Worm (Caenorhabditis elegans) whole organism, L4 larva: Measurements from ENCODE around the gene R13A1.1.

Experiments used
- F26F4.8 ChIP-seq: fragments of 200-800 bp; sonication (Bioruptor generic); conservative IDR thresholded peaks from 2 replicates; pipeline ENCODE4 v1.3.6; 2022; ENCODE audit warnings: missing genetic modification characterization, missing compliant biosample characterization
- R02D3.7 ChIP-seq: fragments of 150-350 bp; sonication (generic microtip); optimal IDR thresholded peaks from 3 replicates; lab custom pipeline; 2014; ENCODE audit warnings: missing biosample characterization, missing genetic modification characterization
- Y5F2A.4 ChIP-seq: fragments of 200-800 bp; sonication (Bioruptor generic); optimal IDR thresholded peaks from 2 replicates; lab custom pipeline; 2018; ENCODE audit warnings: mild to moderate bottlenecking, missing genetic modification characterization, missing compliant biosample characterization
- Y75B8A.6 ChIP-seq: fragments of 200-800 bp; sonication (Bioruptor generic); IDR thresholded peaks from 2 replicates; pipeline ENCODE4 v1.3.6; 2022; ENCODE audit warnings: missing genetic modification reagents, missing genetic modification characterization, missing compliant biosample characterization
- aha-1 ChIP-seq: fragments of 150-350 bp; peaks from one replicate; lab custom pipeline; 2014; ENCODE audit warnings: missing biosample characterization, missing genetic modification characterization
- ceh-28 ChIP-seq: fragments of 150-350 bp; optimal IDR thresholded peaks from 2 replicates; lab custom pipeline; 2014; ENCODE audit warnings: missing biosample characterization, missing genetic modification reagents, missing genetic modification characterization
- ceh-82 ChIP-seq: sonication (generic microtip); optimal IDR thresholded peaks from 2 replicates; lab custom pipeline; 2017; ENCODE audit warnings: missing biosample characterization, missing genetic modification characterization
- cey-2 ChIP-seq: sonication (generic microtip); optimal IDR thresholded peaks from 3 replicates; lab custom pipeline; 2017; ENCODE audit warnings: missing genetic modification characterization, mild to moderate bottlenecking, missing compliant biosample characterization, antibody characterized with exemption, borderline replicate concordance; ENCODE audit not compliant: insufficient read depth
- daf-12 ChIP-seq: fragments of 150-350 bp; optimal IDR thresholded peaks from 2 replicates; lab custom pipeline; 2014; ENCODE audit warnings: missing biosample characterization, missing genetic modification reagents, missing genetic modification characterization
- daf-16 ChIP-seq, 3 experiments: sonication (generic microtip); optimal IDR thresholded peaks; 2 replicates each; lab custom pipeline; 2016 to 2017; ENCODE audit warnings: missing genetic modification characterization in 3 of 3, missing genetic modification reagents in 3 of 3, mild to moderate bottlenecking in 2 of 3, missing compliant biosample characterization in 2 of 3, missing biosample characterization in 1 of 3, moderate library complexity in 1 of 3
- dmd-6 ChIP-seq: fragments of 200-800 bp; sonication (Bioruptor generic); IDR thresholded peaks from 2 replicates; pipeline ENCODE4 v1.3.6; 2022; ENCODE audit warnings: missing genetic modification reagents, missing genetic modification characterization, missing compliant biosample characterization
- dve-1 ChIP-seq: sonication (generic microtip); optimal IDR thresholded peaks from 2 replicates; lab custom pipeline; 2017; ENCODE audit warnings: antibody characterized with exemption, mild to moderate bottlenecking, missing genetic modification characterization, missing compliant biosample characterization; ENCODE audit not compliant: insufficient read depth
- egl-43 ChIP-seq: fragments of 200-800 bp; sonication (Bioruptor generic); IDR thresholded peaks from 2 replicates; pipeline ENCODE4 v1.3.6; 2022; ENCODE audit warnings: missing genetic modification reagents, missing genetic modification characterization, missing compliant biosample characterization
- gei-8 ChIP-seq: fragments of 200-800 bp; sonication (Bioruptor generic); optimal IDR thresholded peaks from 2 replicates; lab custom pipeline; 2018; ENCODE audit warnings: mild to moderate bottlenecking, missing genetic modification characterization, missing compliant biosample characterization
- hlh-11 ChIP-seq: fragments of 200-800 bp; sonication (Bioruptor generic); optimal IDR thresholded peaks from 2 replicates; lab custom pipeline; 2018; ENCODE audit warnings: mild to moderate bottlenecking, missing genetic modification characterization, missing compliant biosample characterization
- lin-13 ChIP-seq: fragments of 150-350 bp; optimal IDR thresholded peaks from 2 replicates; lab custom pipeline; 2014; ENCODE audit warnings: missing biosample characterization, missing genetic modification reagents, missing genetic modification characterization
- lsy-2 ChIP-seq, 2 experiments: fragments of 150-350 bp in 1 of 2; sonication (generic microtip) in 1 of 2; optimal IDR thresholded peaks; 2 replicates each; lab custom pipeline; 2014 to 2017; ENCODE audit warnings: missing biosample characterization in 2 of 2, missing genetic modification characterization in 2 of 2
- mdl-1 ChIP-seq, 2 experiments: fragments of 150-350 bp in 1 of 2; sonication (generic microtip) in 1 of 2; optimal IDR thresholded peaks; 2 replicates each; lab custom pipeline; 2014 to 2017; ENCODE audit warnings: missing biosample characterization in 2 of 2, missing genetic modification characterization in 2 of 2
- mes-2 ChIP-seq: sonication (generic microtip); optimal IDR thresholded peaks from 2 replicates; lab custom pipeline; 2016; ENCODE audit warnings: missing genotype, mild to moderate bottlenecking, missing genetic modification characterization, missing compliant biosample characterization; ENCODE audit not compliant: poor library complexity, severe bottlenecking
- mxl-3 ChIP-seq: fragments of 200-800 bp; sonication (Bioruptor generic); optimal IDR thresholded peaks from 2 replicates; lab custom pipeline; 2018; ENCODE audit warnings: mild to moderate bottlenecking, missing genetic modification characterization, missing compliant biosample characterization
- nhr-10 ChIP-seq: fragments of 150-350 bp; optimal IDR thresholded peaks from 2 replicates; lab custom pipeline; 2014; ENCODE audit warnings: missing biosample characterization, missing genetic modification characterization
- nhr-102 ChIP-seq: sonication (generic microtip); optimal IDR thresholded peaks from 2 replicates; lab custom pipeline; 2016; ENCODE audit warnings: mild to moderate bottlenecking, missing genetic modification characterization, moderate library complexity, missing compliant biosample characterization
- nhr-237 ChIP-seq: sonication (generic microtip); optimal IDR thresholded peaks from 2 replicates; lab custom pipeline; 2017; ENCODE audit warnings: missing biosample characterization, missing genetic modification characterization
- nhr-28 ChIP-seq: fragments of 150-350 bp; optimal IDR thresholded peaks from 2 replicates; lab custom pipeline; 2014; ENCODE audit warnings: missing biosample characterization, missing genetic modification characterization
- nhr-42 ChIP-seq: fragments of 200-800 bp; sonication (Bioruptor generic); IDR thresholded peaks from 2 replicates; pipeline ENCODE4 v1.3.6; 2022; ENCODE audit warnings: missing genetic modification characterization, missing compliant biosample characterization
- nhr-48 ChIP-seq: sonication (generic microtip); optimal IDR thresholded peaks from 2 replicates; lab custom pipeline; 2016; ENCODE audit warnings: mild to moderate bottlenecking, missing genetic modification characterization, missing compliant biosample characterization
- nhr-77 ChIP-seq: fragments of 150-350 bp; optimal IDR thresholded peaks from 2 replicates; lab custom pipeline; 2014; ENCODE audit warnings: missing biosample characterization, missing genetic modification characterization
- pha-4 ChIP-seq, 2 experiments: fragments of 150-350 bp in 1 of 2; fragments of 200-800 bp in 1 of 2; sonication (Bioruptor generic) in 1 of 2; IDR thresholded peaks in 1 of 2; optimal IDR thresholded peaks in 1 of 2; 2 replicates each; pipeline versions ENCODE4 v1.3.6 to Lab custom; 2014 to 2022; ENCODE audit warnings: missing genetic modification characterization in 2 of 2, missing genetic modification reagents in 2 of 2, missing biosample characterization in 1 of 2, missing compliant biosample characterization in 1 of 2
- pqm-1 ChIP-seq: sonication (generic microtip); optimal IDR thresholded peaks from 2 replicates; lab custom pipeline; 2017; ENCODE audit warnings: missing biosample characterization, missing genetic modification characterization
- rbr-2 ChIP-seq: sonication (generic microtip); optimal IDR thresholded peaks from 2 replicates; lab custom pipeline; 2016; ENCODE audit warnings: missing genotype, missing genetic modification characterization, missing compliant biosample characterization
- set-16 ChIP-seq: fragments of 200-800 bp; sonication (Bioruptor generic); IDR thresholded peaks from 2 replicates; pipeline ENCODE4 v1.3.6; 2022; ENCODE audit warnings: missing genetic modification reagents, missing genetic modification characterization, missing compliant biosample characterization
- snpc-1.2 ChIP-seq: fragments of 200-800 bp; sonication (Bioruptor generic); IDR thresholded peaks from 2 replicates; pipeline ENCODE4 v1.3.6; 2022; ENCODE audit warnings: missing genetic modification reagents, missing genetic modification characterization, missing compliant biosample characterization
- tra-1 ChIP-seq: fragments of 200-800 bp; sonication (Bioruptor generic); IDR thresholded peaks from 2 replicates; pipeline ENCODE4 v1.3.6; 2022; ENCODE audit warnings: missing genetic modification reagents, missing genetic modification characterization, missing compliant biosample characterization
- unc-62 ChIP-seq, 3 experiments: fragments of 150-350 bp in 1 of 3; sonication (generic microtip); optimal IDR thresholded peaks in 2 of 3; peaks in 1 of 3; 1 replicate in 1 of 3; 2 replicates in 2 of 3; lab custom pipeline; 2014 to 2017; ENCODE audit warnings: missing biosample characterization in 3 of 3, missing genetic modification characterization in 3 of 3, missing genetic modification reagents in 3 of 3, missing genotype in 1 of 3
- zip-11 ChIP-seq: fragments of 200-800 bp; sonication (Bioruptor generic); IDR thresholded peaks from 2 replicates; pipeline ENCODE4 v1.3.6; 2022; ENCODE audit warnings: missing genetic modification characterization, missing compliant biosample characterization
- zip-2 ChIP-seq: fragments of 150-350 bp; optimal IDR thresholded peaks from 2 replicates; lab custom pipeline; 2014; ENCODE audit warnings: missing biosample characterization, missing genetic modification characterization
- ztf-11 ChIP-seq: fragments of 150-350 bp; optimal IDR thresholded peaks from 2 replicates; lab custom pipeline; 2014; ENCODE audit warnings: missing biosample characterization, missing genetic modification characterization

Gene R13A1.1

ce11 chrIV:7176887-7177286, 43.0 kb upstream of the R13A1.1 start, which contains the start of gene str-44:
TSS of gene str-44 (plus strand) at chrIV:7177187.
- TF ChIP-seq mes-2 (tag; lab: Kevin White, UChicago) (no peak), nhr-10 (no peak), rbr-2 (tag; lab: Kevin White, UChicago) (no peak), snpc-1.2 (GFP tag; lab: Robert Waterston, UW) (no peak), daf-12 (tag; lab: Kevin White, UChicago) (no peak), R02D3.7 (tag; lab: Kevin White, UChicago) (no peak), ceh-82 (tag; lab: Kevin White, UChicago) (no peak), lin-13 (GFP tag; lab: Kevin White, UChicago) (no peak), hlh-11 (tag; lab: Kevin White, UChicago) (no peak), lsy-2 (tag; optimal IDR thresholded peaks at IDR 0.05; lab: Kevin White, UChicago) (no peak), nhr-237 (tag; lab: Kevin White, UChicago) (no peak), Y75B8A.6 (no peak), mdl-1 (tag; optimal IDR thresholded peaks at IDR 0.05; lab: Kevin White, UChicago) (no peak), ceh-28 (no peak), nhr-42 (no peak), unc-62 (GFP tag; optimal IDR thresholded peaks at IDR 0.05 in 1 of 2; lab: Kevin White, UChicago) (no peak), unc-62 (tag; optimal IDR thresholded peaks at IDR 0.05; lab: Kevin White, UChicago) (no peak), pha-4 (GFP tag; IDR thresholded peaks at IDR 0.05; lab: Robert Waterston, UW) (no peak), pha-4 (tag; optimal IDR thresholded peaks at IDR 0.05; lab: Kevin White, UChicago) (no peak)

DNA sequence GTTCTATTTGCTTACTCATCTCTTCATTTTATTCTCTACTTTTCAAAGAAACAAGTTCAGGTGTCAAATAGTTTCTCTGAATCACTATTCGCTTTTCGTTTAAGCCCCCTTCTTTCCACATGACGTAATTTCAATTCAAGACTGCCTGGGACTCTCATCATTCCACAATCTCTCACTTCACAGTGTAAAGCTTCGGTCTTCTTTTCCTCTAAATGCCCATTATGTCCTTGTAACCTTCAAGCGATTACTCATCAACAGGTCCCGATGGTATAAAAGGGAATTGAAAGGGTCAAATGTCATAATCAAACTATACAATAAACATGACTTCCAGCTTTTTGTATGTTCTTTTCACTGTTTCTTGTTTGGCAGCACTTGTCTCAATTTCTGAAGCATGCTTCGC, 40.9 kb upstream of the R13A1.1 start, which contains the start of gene C42D4.3:
Gene C42D4.3, plus strand, starts transcription at position 298 of the 400 bp plus-strand sequence.
- TF ChIP-seq cey-2 (tag; lab: Kevin White, UChicago) (peak; percentile 70), mxl-3 (GFP tag; lab: Kevin White, UChicago) (no peak), dve-1 (peak; percentile 30), zip-11 (GFP tag; lab: Robert Waterston, UW) (no peak)

DNA sequence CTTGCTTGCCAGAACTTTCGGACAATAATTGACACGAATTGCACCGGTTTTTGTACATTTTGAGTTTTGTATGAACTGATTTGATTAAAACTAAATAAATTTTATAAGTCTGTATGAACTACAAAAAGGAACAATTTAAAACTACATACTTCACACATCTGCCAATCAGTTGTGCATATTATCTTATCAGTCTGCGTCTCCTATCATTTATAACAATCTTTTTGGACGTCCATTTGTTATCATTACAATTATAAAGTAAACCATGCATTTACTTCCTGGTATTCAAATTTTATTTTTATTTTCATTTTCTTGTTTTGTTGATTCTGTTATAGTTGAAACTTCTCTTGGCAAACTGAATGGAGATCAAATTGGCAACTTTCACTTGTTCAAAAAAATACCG, 39.5 kb upstream of the R13A1.1 start, which contains the start of gene cest-10:
Gene cest-10, plus strand, starts transcription at position 254 of the 400 bp plus-strand sequence.
- TF ChIP-seq zip-11 (GFP tag; lab: Robert Waterston, UW): no peak
- no peak for TF ChIP-seq F26F4.8 (GFP tag; lab: Robert Waterston, UW)
- peak; percentile 99 for TF ChIP-seq nhr-28 (tag; lab: Kevin White, UChicago)
- peak; percentile 69 for TF ChIP-seq nhr-77 (tag; lab: Kevin White, UChicago)
- TF ChIP-seq Y75B8A.6: 0 out of 2 replicates have a peak, but pooled peaks have one; percentile 22
- TF ChIP-seq daf-16 (GFP tag; optimal IDR thresholded peaks at IDR 0.05; lab: Kevin White, UChicago): peak in 1 of 2 experiments; percentile 67
- TF ChIP-seq daf-16 (tag; optimal IDR thresholded peaks at IDR 0.05; lab: Kevin White, UChicago): peak; percentile 93
- TF ChIP-seq zip-2 (tag; lab: Kevin White, UChicago): no peak
- TF ChIP-seq hlh-11 (tag; lab: Kevin White, UChicago): peak; percentile 68
- TF ChIP-seq dmd-6 (GFP tag; lab: Robert Waterston, UW): peak; percentile 96
- TF ChIP-seq pha-4 (GFP tag; IDR thresholded peaks at IDR 0.05; lab: Robert Waterston, UW): peak; percentile 32; the same call in 1 of the 2 replicates
- TF ChIP-seq pha-4 (tag; optimal IDR thresholded peaks at IDR 0.05; lab: Kevin White, UChicago): no peak
- peak; percentile 89 for TF ChIP-seq dve-1
- TF ChIP-seq nhr-48 (tag; lab: Kevin White, UChicago): peak; percentile 64
- peak; percentile 49 for TF ChIP-seq nhr-102 (tag; lab: Kevin White, UChicago)
- peak; percentile 2 for TF ChIP-seq gei-8
- peak; percentile 56 for TF ChIP-seq aha-1
- TF ChIP-seq set-16 (GFP tag; lab: Robert Waterston, UW): no peak
- TF ChIP-seq pqm-1 (tag; lab: Kevin White, UChicago): peak; percentile 78
- TF ChIP-seq mes-2 (tag; lab: Kevin White, UChicago): no peak
- TF ChIP-seq tra-1 (GFP tag; lab: Robert Waterston, UW): peak; percentile 90
- TF ChIP-seq Y5F2A.4 (GFP tag; lab: Kevin White, UChicago): no peak
- no peak for TF ChIP-seq ztf-11 (tag; lab: Kevin White, UChicago)
- no peak for TF ChIP-seq egl-43
